Fruit fly (Drosophila melanogaster) whole organism, embryonic: ENCODE data around the gene syd.
A peak's percentile ranks its signal among the peaks of the same experiment; 100 is the strongest.

Experiments
- BtbVII ChIP-seq: fragments of 200-800 bp; sonication (Bioruptor generic); optimal IDR thresholded peaks from 3 replicates; lab custom pipeline; 2017; ENCODE audit warnings: missing biosample characterization, mild to moderate bottlenecking, missing genetic modification characterization
- Bteb2 ChIP-seq: fragments of 200-800 bp; sonication (Bioruptor generic); optimal IDR thresholded peaks from 2 replicates; lab custom pipeline; 2016; ENCODE audit warnings: missing biosample characterization, missing genetic modification characterization
- CG10147 ChIP-seq: fragments of 200-800 bp; sonication (Bioruptor generic); optimal IDR thresholded peaks from 2 replicates; lab custom pipeline; 2019; ENCODE audit warnings: missing biosample characterization, mild to moderate bottlenecking, missing genetic modification characterization, moderate library complexity
- CG11085 ChIP-seq: fragments of 200-800 bp; sonication (Bioruptor generic); IDR thresholded peaks from 2 replicates; pipeline ENCODE4 v1.3.6; 2022; ENCODE audit warnings: missing biosample characterization, missing genetic modification characterization
- CG1233 ChIP-seq: fragments of 200-800 bp; sonication (Bioruptor generic); optimal IDR thresholded peaks from 4 replicates; lab custom pipeline; 2018; ENCODE audit warnings: missing biosample characterization, mild to moderate bottlenecking, missing genetic modification characterization
- CG12744 ChIP-seq: fragments of 200-800 bp; sonication (Bioruptor generic); optimal IDR thresholded peaks from 2 replicates; lab custom pipeline; 2016; ENCODE audit warnings: missing biosample characterization, missing genetic modification characterization
- CG13424 ChIP-seq: fragments of 200-800 bp; sonication (Bioruptor generic); optimal IDR thresholded peaks from 2 replicates; lab custom pipeline; 2019; ENCODE audit warnings: missing biosample characterization, mild to moderate bottlenecking, missing genetic modification characterization, moderate library complexity
- CG13624 ChIP-seq: fragments of 200-800 bp; sonication (Bioruptor generic); optimal IDR thresholded peaks from 2 replicates; lab custom pipeline; 2016; ENCODE audit warnings: missing biosample characterization, missing genetic modification characterization
- CG14667 ChIP-seq: fragments of 200-800 bp; sonication (Bioruptor generic); IDR thresholded peaks from 2 replicates; pipeline ENCODE4 v1.3.6; 2022; ENCODE audit warnings: missing biosample characterization, missing genetic modification characterization
- CG16815 ChIP-seq: fragments of 200-800 bp; sonication (Bioruptor generic); optimal IDR thresholded peaks from 3 replicates; lab custom pipeline; 2017; ENCODE audit warnings: missing biosample characterization, mild to moderate bottlenecking, missing genetic modification characterization
- CG1832 ChIP-seq: fragments of 200-800 bp; sonication (Bioruptor generic); optimal IDR thresholded peaks from 2 replicates; lab custom pipeline; 2017; ENCODE audit warnings: missing biosample characterization, mild to moderate bottlenecking, missing genetic modification characterization, inconsistent platforms
- CG18764 ChIP-seq: fragments of 200-800 bp; sonication (Bioruptor generic); optimal IDR thresholded peaks from 3 replicates; lab custom pipeline; 2016; ENCODE audit warnings: missing biosample characterization, missing genetic modification characterization
- CG2712 ChIP-seq: fragments of 200-800 bp; optimal IDR thresholded peaks from 3 replicates; lab custom pipeline; 2019; ENCODE audit warnings: missing biosample characterization, mild to moderate bottlenecking, missing genetic modification characterization, moderate library complexity
- CG31441 ChIP-seq: fragments of 200-800 bp; sonication (Bioruptor generic); IDR thresholded peaks from 2 replicates; pipeline ENCODE4 v1.3.6; 2022; ENCODE audit warnings: missing biosample characterization, missing genetic modification characterization
- CG33557 ChIP-seq: fragments of 200-800 bp; sonication (Bioruptor generic); optimal IDR thresholded peaks from 2 replicates; lab custom pipeline; 2019; ENCODE audit warnings: missing biosample characterization, mild to moderate bottlenecking, missing genetic modification characterization, moderate library complexity
- CG4282 ChIP-seq: fragments of 200-800 bp; sonication (Bioruptor generic); optimal IDR thresholded peaks from 2 replicates; lab custom pipeline; 2016; ENCODE audit warnings: missing biosample characterization, missing genetic modification characterization
- CG4730 ChIP-seq: fragments of 200-800 bp; sonication (Bioruptor generic); IDR thresholded peaks from 2 replicates; pipeline ENCODE4 v1.3.6; 2022; ENCODE audit warnings: missing biosample characterization, missing genetic modification characterization
- CG6272 ChIP-seq: fragments of 200-800 bp; sonication (Bioruptor generic); IDR thresholded peaks from 2 replicates; pipeline ENCODE4 v1.3.6; 2022; ENCODE audit warnings: missing biosample characterization, missing genetic modification characterization
- CG6791 ChIP-seq: fragments of 200-800 bp; sonication (Bioruptor generic); IDR thresholded peaks from 3 replicates; pipeline ENCODE4 v1.3.6; 2022; ENCODE audit warnings: missing biosample characterization, missing genetic modification characterization; ENCODE audit not compliant: partially characterized antibody
- CG7372 ChIP-seq: fragments of 200-800 bp; sonication (Bioruptor generic); IDR thresholded peaks from 2 replicates; pipeline ENCODE4 v1.3.6; 2022; ENCODE audit warnings: missing biosample characterization, missing genetic modification characterization
- CG8478 ChIP-seq: fragments of >200 bp; optimal IDR thresholded peaks from 2 replicates; lab custom pipeline; 2018
- CG9797 ChIP-seq: fragments of 200-800 bp; sonication (Bioruptor generic); optimal IDR thresholded peaks from 3 replicates; lab custom pipeline; 2018; ENCODE audit warnings: missing biosample characterization, mild to moderate bottlenecking, missing genetic modification characterization
- CkIIα-i1 ChIP-seq: fragments of 200-800 bp; sonication (Bioruptor generic); IDR thresholded peaks from 2 replicates; pipeline ENCODE4 v1.3.6; 2022; ENCODE audit warnings: missing biosample characterization, missing genetic modification characterization
- D19B ChIP-seq: fragments of 200-800 bp; sonication (Bioruptor generic); optimal IDR thresholded peaks from 2 replicates; lab custom pipeline; 2017; ENCODE audit warnings: missing biosample characterization, mild to moderate bottlenecking, missing genetic modification characterization
- Dek ChIP-seq: fragments of 200-800 bp; sonication (Bioruptor generic); optimal IDR thresholded peaks from 3 replicates; lab custom pipeline; 2019; ENCODE audit warnings: missing biosample characterization, mild to moderate bottlenecking, missing genetic modification characterization, moderate library complexity
- ERR ChIP-seq: fragments of 200-800 bp; sonication (Bioruptor generic); optimal IDR thresholded peaks from 2 replicates; lab custom pipeline; 2016; ENCODE audit warnings: missing biosample characterization, missing genetic modification characterization
- Eip74EF ChIP-seq, 2 experiments: fragments of 200-800 bp in 1 of 2; fragments of >200 bp in 1 of 2; sonication (Bioruptor generic) in 1 of 2; optimal IDR thresholded peaks; 2 replicates each; lab custom pipeline; 2017 to 2019; ENCODE audit warnings: missing biosample characterization in 2 of 2, missing genetic modification characterization in 2 of 2, mild to moderate bottlenecking in 1 of 2, moderate library complexity in 1 of 2
- HLH4C ChIP-seq: fragments of 200-800 bp; sonication (Bioruptor generic); IDR thresholded peaks from 3 replicates; pipeline ENCODE4 v1.3.6; 2022; ENCODE audit warnings: missing biosample characterization, missing genetic modification characterization; ENCODE audit not compliant: partially characterized antibody
- HLHmδ ChIP-seq: fragments of 200-800 bp; sonication (Bioruptor generic); optimal IDR thresholded peaks from 2 replicates; lab custom pipeline; 2018; ENCODE audit warnings: missing biosample characterization, mild to moderate bottlenecking, missing genetic modification characterization, moderate library complexity
- HmgD ChIP-seq: fragments of 200-800 bp; sonication (Bioruptor generic); optimal IDR thresholded peaks from 3 replicates; lab custom pipeline; 2016; ENCODE audit warnings: missing biosample characterization, missing genetic modification characterization
- Lhr ChIP-seq: fragments of 200-800 bp; sonication (Bioruptor generic); optimal IDR thresholded peaks from 3 replicates; lab custom pipeline; 2017; ENCODE audit warnings: mild to moderate bottlenecking, missing biosample characterization, missing genetic modification reagents, missing genetic modification characterization
- Side ChIP-seq: fragments of 200-800 bp; sonication (Bioruptor generic); optimal IDR thresholded peaks from 2 replicates; lab custom pipeline; 2016; ENCODE audit warnings: missing biosample characterization, missing genetic modification characterization
- Six4 ChIP-seq: fragments of 200-800 bp; sonication (Bioruptor generic); optimal IDR thresholded peaks from 2 replicates; lab custom pipeline; 2016; ENCODE audit warnings: missing biosample characterization, missing genetic modification characterization
- Tbp ChIP-seq: fragments of >200 bp; optimal IDR thresholded peaks from 2 replicates; lab custom pipeline; 2018; ENCODE audit warnings: missing biosample characterization, missing genetic modification characterization
- ac ChIP-seq: fragments of 200-800 bp; sonication (Bioruptor generic); optimal IDR thresholded peaks from 3 replicates; lab custom pipeline; 2017; ENCODE audit warnings: missing biosample characterization, mild to moderate bottlenecking, missing genetic modification characterization
- bcd ChIP-seq: fragments of 200-800 bp; sonication (Bioruptor generic); optimal IDR thresholded peaks from 2 replicates; lab custom pipeline; 2017; ENCODE audit warnings: missing biosample characterization, mild to moderate bottlenecking, missing genetic modification characterization
- cad ChIP-seq: fragments of >200 bp; optimal IDR thresholded peaks from 2 replicates; lab custom pipeline; 2017; ENCODE audit warnings: missing biosample characterization, missing genetic modification characterization
- da ChIP-seq: fragments of 200-800 bp; sonication (Bioruptor generic); optimal IDR thresholded peaks from 2 replicates; lab custom pipeline; 2016; ENCODE audit warnings: missing biosample characterization, missing genetic modification characterization
- dati ChIP-seq: fragments of 200-800 bp; sonication (Bioruptor generic); IDR thresholded peaks from 2 replicates; pipeline ENCODE4 v1.3.6; 2022; ENCODE audit warnings: missing biosample characterization, missing genetic modification characterization
- dmrt99B ChIP-seq: fragments of 200-800 bp; sonication (Bioruptor generic); optimal IDR thresholded peaks from 2 replicates; lab custom pipeline; 2018; ENCODE audit warnings: missing biosample characterization, mild to moderate bottlenecking, missing genetic modification characterization, moderate library complexity
- ems ChIP-seq: fragments of 200-800 bp; sonication (Bioruptor generic); optimal IDR thresholded peaks from 3 replicates; lab custom pipeline; 2016; ENCODE audit warnings: missing biosample characterization, missing genetic modification characterization
- fd96Cb ChIP-seq: fragments of 200-800 bp; sonication (Bioruptor generic); optimal IDR thresholded peaks from 2 replicates; lab custom pipeline; 2018; ENCODE audit warnings: missing biosample characterization, mild to moderate bottlenecking, missing genetic modification characterization, moderate library complexity
- gt ChIP-seq: fragments of 200-800 bp; sonication (Bioruptor generic); IDR thresholded peaks from 2 replicates; pipeline ENCODE4 v1.3.6; 2022; ENCODE audit warnings: missing biosample characterization, missing genetic modification characterization
- hth ChIP-seq: fragments of >200 bp; optimal IDR thresholded peaks from 2 replicates; lab custom pipeline; 2017; ENCODE audit warnings: inconsistent platforms
- insv ChIP-seq, 2 experiments: fragments of 200-800 bp; sonication (Bioruptor generic); optimal IDR thresholded peaks; 3 replicates each; lab custom pipeline; 2016 to 2018; ENCODE audit warnings: missing biosample characterization in 2 of 2, missing genetic modification characterization in 2 of 2
- pnt ChIP-seq: fragments of 200-800 bp; sonication (Bioruptor generic); optimal IDR thresholded peaks from 3 replicates; lab custom pipeline; 2016; ENCODE audit warnings: missing biosample characterization, missing genetic modification characterization
- psq ChIP-seq: fragments of 200-800 bp; sonication (Bioruptor generic); optimal IDR thresholded peaks from 2 replicates; lab custom pipeline; 2017; ENCODE audit warnings: missing biosample characterization, missing genetic modification characterization
- repo ChIP-seq: fragments of 200-800 bp; sonication (Bioruptor generic); optimal IDR thresholded peaks from 2 replicates; lab custom pipeline; 2016; ENCODE audit warnings: missing biosample characterization, missing genetic modification characterization
- slbo ChIP-seq: fragments of 200-800 bp; sonication (Bioruptor generic); IDR thresholded peaks from 2 replicates; pipeline ENCODE4 v1.3.6; 2022; ENCODE audit warnings: missing biosample characterization, missing genetic modification characterization
- tio ChIP-seq: fragments of 200-800 bp; sonication (Bioruptor generic); optimal IDR thresholded peaks from 2 replicates; lab custom pipeline; 2017; ENCODE audit warnings: missing biosample characterization, missing genetic modification characterization, inconsistent platforms
- unc-4 ChIP-seq: fragments of 200-800 bp; sonication (Bioruptor generic); IDR thresholded peaks from 2 replicates; pipeline ENCODE4 v1.3.6; 2022; ENCODE audit warnings: missing biosample characterization, missing genetic modification characterization; ENCODE audit not compliant: partially characterized antibody
- wor ChIP-seq: fragments of 200-800 bp; sonication (Bioruptor generic); IDR thresholded peaks from 2 replicates; pipeline ENCODE4 v1.3.6; 2022; ENCODE audit warnings: missing biosample characterization, missing genetic modification characterization
- yki ChIP-seq: fragments of >200 bp; optimal IDR thresholded peaks from 3 replicates; lab custom pipeline; 2018

The syd gene

DNA sequence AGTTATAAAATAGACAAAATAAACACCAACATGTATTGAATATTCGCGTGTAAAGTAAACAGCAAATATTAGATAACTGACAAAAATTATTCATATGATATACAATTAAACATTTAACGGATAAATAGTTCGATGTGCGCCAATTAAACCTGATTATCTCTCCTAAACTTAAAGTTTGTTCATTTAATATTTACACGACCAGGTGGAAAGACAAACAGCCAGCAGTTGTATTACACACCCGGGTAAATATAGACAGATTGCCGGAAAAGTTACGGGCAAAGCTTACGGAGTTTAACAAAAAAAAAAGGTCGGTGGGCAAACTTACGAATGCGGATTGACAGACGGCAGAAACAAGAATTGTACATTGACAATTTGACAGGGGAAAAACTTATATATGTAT lies 53.8 kb downstream of the syd start (continued):
- TF ChIP-seq cad (GFP tag; lab: Kevin White, UChicago) (no peak), unc-4 (no peak), CG31441 (GFP tag; lab: Robert Waterston, UW) (peak; percentile 23; the same call in 1 of the 2 replicates), CkIIα-i1 (GFP tag; lab: Robert Waterston, UW) (no peak), gt (no peak), CG9797 (GFP tag; lab: Kevin White, UChicago) (no peak), Eip74EF (GFP tag; optimal IDR thresholded peaks at IDR 0.05; lab: Kevin White, UChicago) (peak in 1 of 2 experiments; percentile 30), CG4282 (GFP tag; lab: Kevin White, UChicago) (no peak), CG1832 (no peak), CG12744 (GFP tag; lab: Kevin White, UChicago) (peak; percentile 28), Dek (tag; lab: Kevin White, UChicago) (peak; percentile 63), pnt (GFP tag; lab: Kevin White, UChicago) (no peak), CG6791 (no peak), Side (GFP tag; lab: Kevin White, UChicago) (no peak), da (GFP tag; lab: Kevin White, UChicago) (peak; percentile 8), CG13424 (tag; lab: Kevin White, UChicago) (peak; percentile 67), D19B (GFP tag; lab: Kevin White, UChicago) (peak; percentile 49), ac (GFP tag; lab: Kevin White, UChicago) (no peak), wor (GFP tag; lab: Robert Waterston, UW) (no peak), ERR (GFP tag; lab: Kevin White, UChicago) (no peak), CG2712 (tag; lab: Kevin White, UChicago) (no peak), bcd (GFP tag; lab: Kevin White, UChicago) (peak; percentile 56), CG6272 (GFP tag; lab: Robert Waterston, UW) (no peak), Lhr (GFP tag; lab: Kevin White, UChicago) (no peak), HLHmδ (GFP tag; lab: Kevin White, UChicago) (no peak), CG11085 (GFP tag; lab: Robert Waterston, UW) (0 out of 2 replicates have a peak, but pooled peaks have one; percentile 39), CG8478 (lab: Kevin White, UChicago) (no peak), tio (GFP tag; lab: Kevin White, UChicago) (no peak), HmgD (GFP tag; lab: Kevin White, UChicago) (no peak), hth (no peak), CG18764 (GFP tag; lab: Kevin White, UChicago) (peak; percentile 53), CG7372 (GFP tag; lab: Robert Waterston, UW) (no peak), repo (GFP tag; lab: Kevin White, UChicago) (no peak), dati (GFP tag; lab: Robert Waterston, UW) (no peak), HLH4C (GFP tag; lab: Robert Waterston, UW) (no peak), CG33557 (no peak), yki (lab: Kevin White, UChicago) (no peak), insv (GFP tag; optimal IDR thresholded peaks at IDR 0.05; lab: Kevin White, UChicago) (no peak), psq (peak; percentile 44), slbo (GFP tag; lab: Robert Waterston, UW) (peak; percentile 20; the same call in 1 of the 2 replicates), CG14667 (no peak), CG13624 (GFP tag; lab: Kevin White, UChicago) (no peak), fd96Cb (tag; lab: Kevin White, UChicago) (no peak), CG10147 (GFP tag; lab: Kevin White, UChicago) (peak; percentile 78), Tbp (no peak), ems (GFP tag; lab: Kevin White, UChicago) (peak; percentile 6), Six4 (GFP tag; lab: Kevin White, UChicago) (peak; percentile 1), dmrt99B (tag; lab: Kevin White, UChicago) (peak; percentile 65), CG16815 (GFP tag; lab: Kevin White, UChicago) (no peak), Bteb2 (peak; percentile 32), CG4730 (no peak), BtbVII (GFP tag; lab: Kevin White, UChicago) (peak; percentile 90), CG1233 (GFP tag; lab: Kevin White, UChicago) (peak; percentile 53)
